Fruit fly (Drosophila melanogaster): ENCODE data around the gene mop.
A peak's percentile ranks its signal among the peaks of the same experiment; 100 is the strongest.

mop gene

dm6 chr3L:14790127-14790589, 14.2 kb upstream of the mop start (continued):
- TF ChIP-seq Blimp-1 (GFP tag; optimal IDR thresholded peaks at IDR 0.05) (peak; percentile 38), CG32006 (GFP tag; optimal IDR thresholded peaks at IDR 0.05) (no peak), CG8119 (GFP tag; IDR thresholded peaks at IDR 0.05) (peak; percentile 58), CG11762 (GFP tag; optimal IDR thresholded peaks at IDR 0.05; ENCODE audit: insufficient read depth) (peak; percentile 78), pdm3 (GFP tag; optimal IDR thresholded peaks at IDR 0.05) (peak; percentile 82), Sox102F (GFP tag; optimal IDR thresholded peaks at IDR 0.05) (peak; percentile 85), CG9139 (GFP tag; optimal IDR thresholded peaks at IDR 0.05) (peak; percentile 39), CG6276 (GFP tag; optimal IDR thresholded peaks at IDR 0.05) (no peak)

dm6 chr3L:14789676-14790075, 13.7 kb upstream of the mop start, which contains the start of gene Helz:
Gene Helz (plus strand): TSS chr3L:14789935.
- TF ChIP-seq Eip78C (GFP tag): peak; percentile 56
- no peak for TF ChIP-seq topi (GFP tag; optimal IDR thresholded peaks at IDR 0.05)
- TF ChIP-seq CG9139 (GFP tag; optimal IDR thresholded peaks at IDR 0.05): no peak
- peak; percentile 26 for TF ChIP-seq CG31627 (GFP tag; optimal IDR thresholded peaks at IDR 0.05)
- no peak for TF ChIP-seq CG3919 (GFP tag; optimal IDR thresholded peaks at IDR 0.05)
- peak; percentile 39; the same call in 1 of the 3 replicates for TF ChIP-seq CG6163 (GFP tag; IDR thresholded peaks at IDR 0.05)

dm6 chr3L:14786230-14786850, 10.4 kb upstream of the mop start, which contains the start of the genes bmm and Tdrd3:
Gene bmm (minus strand): TSS chr3L:14786412.
Gene Tdrd3 (plus strand): TSS chr3L:14786791.
- TF ChIP-seq CG11902 (GFP tag; optimal IDR thresholded peaks at IDR 0.05) (peak; percentile 62), dac (GFP tag; optimal IDR thresholded peaks at IDR 0.05) (peak; percentile 51), dsx (GFP tag; optimal IDR thresholded peaks at IDR 0.05; ENCODE audit: poor library complexity, severe bottlenecking) (peak; percentile 76), CG8319 (GFP tag; optimal IDR thresholded peaks at IDR 0.05) (peak; percentile 36), Hr39 (GFP tag; optimal IDR thresholded peaks at IDR 0.05) (peak; percentile 75), Sox102F (GFP tag; optimal IDR thresholded peaks at IDR 0.05) (peak; percentile 64), CG15336 (GFP tag; IDR thresholded peaks at IDR 0.05) (peak; percentile 73), pdm3 (GFP tag; optimal IDR thresholded peaks at IDR 0.05) (peak; percentile 76), CG7368 (GFP tag; optimal IDR thresholded peaks at IDR 0.05) (peak; percentile 66), acj6 (GFP tag; optimal IDR thresholded peaks at IDR 0.05) (peak; percentile 84), CG11294 (GFP tag; IDR thresholded peaks at IDR 0.05) (peak; percentile 14; the same call in 1 of the 2 replicates), net (GFP tag; optimal IDR thresholded peaks at IDR 0.05) (peak; percentile 73), CG34406 (GFP tag; optimal IDR thresholded peaks at IDR 0.05) (peak; percentile 80), eg (GFP tag; IDR thresholded peaks at IDR 0.05) (peak; percentile 76), CG8632 (GFP tag; optimal IDR thresholded peaks at IDR 0.05) (peak; percentile 84), vri (GFP tag; optimal IDR thresholded peaks at IDR 0.05) (peak; percentile 23), Eip78C (GFP tag) (peak; percentile 74), Ets96B (tag; optimal IDR thresholded peaks at IDR 0.05) (peak; percentile 77), CG6808 (GFP tag; optimal IDR thresholded peaks at IDR 0.05) (peak; percentile 68), CG6854 (GFP tag; optimal IDR thresholded peaks at IDR 0.05) (peak; percentile 22), fkh (GFP tag; optimal IDR thresholded peaks at IDR 0.05) (peak; percentile 91), esn (GFP tag; optimal IDR thresholded peaks at IDR 0.05) (peak; percentile 74), cyc (GFP tag; optimal IDR thresholded peaks at IDR 0.05) (peak; percentile 68), CG6163 (GFP tag; IDR thresholded peaks at IDR 0.05) (peak; percentile 52; the same call in 2 of the 3 replicates), CG16779 (tag; optimal IDR thresholded peaks at IDR 0.05) (no peak), achi (GFP tag; optimal IDR thresholded peaks at IDR 0.05) (peak; percentile 82), CG32006 (GFP tag; optimal IDR thresholded peaks at IDR 0.05) (peak; percentile 83), CG9139 (GFP tag; optimal IDR thresholded peaks at IDR 0.05) (peak; percentile 33), svp (GFP tag) (peak; percentile 83), fd85E (GFP tag; optimal IDR thresholded peaks at IDR 0.05) (no peak), CG8119 (GFP tag; IDR thresholded peaks at IDR 0.05) (peak; percentile 75), CG10631 (GFP tag; optimal IDR thresholded peaks at IDR 0.05) (peak; percentile 79), CG6792 (GFP tag; optimal IDR thresholded peaks at IDR 0.05) (peak; percentile 67), CG4318 (GFP tag; optimal IDR thresholded peaks at IDR 0.05) (peak; percentile 75), Sox15 (GFP tag; optimal IDR thresholded peaks at IDR 0.05) (peak; percentile 75), topi (GFP tag; optimal IDR thresholded peaks at IDR 0.05) (peak; percentile 25), CG11762 (GFP tag; optimal IDR thresholded peaks at IDR 0.05; ENCODE audit: insufficient read depth) (peak; percentile 50), CG3032 (tag; optimal IDR thresholded peaks at IDR 0.05) (peak; percentile 83), Smox (GFP tag; optimal IDR thresholded peaks at IDR 0.05) (peak; percentile 67), Lpt (GFP tag; optimal IDR thresholded peaks at IDR 0.05) (peak; percentile 24), Sox14 (GFP tag; optimal IDR thresholded peaks at IDR 0.05) (peak; percentile 60)

Measured in whole organism, prepupa.